Fruit fly (Drosophila melanogaster): ENCODE data around the gene CG4830.

dm6 chr3R:12239166-12239565, 29.0 kb upstream of the CG4830 start, which contains the start of gene Cyp313a3:
- no peak for TF ChIP-seq bab1 (GFP tag; optimal IDR thresholded peaks at IDR 0.05)
- TF ChIP-seq CG11617 (GFP tag; optimal IDR thresholded peaks at IDR 0.05) = no peak
- TF ChIP-seq cnc (optimal IDR thresholded peaks at IDR 0.05) = no peak
- no peak for TF ChIP-seq CG33017 (tag; optimal IDR thresholded peaks at IDR 0.05)
- no peak for TF ChIP-seq CG12768 (GFP tag; optimal IDR thresholded peaks at IDR 0.05)
- TF ChIP-seq CG5204 (GFP tag; optimal IDR thresholded peaks at IDR 0.05) = no peak
- TF ChIP-seq kay (GFP tag; ENCODE audit: borderline replicate concordance) = no peak
- TF ChIP-seq CG1620 (GFP tag; optimal IDR thresholded peaks at IDR 0.05) = no peak
- no peak for TF ChIP-seq tj (GFP tag; optimal IDR thresholded peaks at IDR 0.05)
